Worm (Caenorhabditis elegans): ENCODE measurements around the gene W02G9.4.

Gene W02G9.4

ce11 chrV:2706379-2706778 lies 39.7 kb downstream of the W02G9.4 start:
- TF ChIP-seq hlh-6 (tag; optimal IDR thresholded peaks at IDR 0.05): no peak
- TF ChIP-seq hlh-15 (tag; optimal IDR thresholded peaks at IDR 0.05): no peak
- TF ChIP-seq sdc-2 (tag; optimal IDR thresholded peaks at IDR 0.05): no peak
- TF ChIP-seq rnt-1 (tag; optimal IDR thresholded peaks at IDR 0.05): no peak
- TF ChIP-seq tbx-2 (tag; optimal IDR thresholded peaks at IDR 0.05): no peak
- no peak for TF ChIP-seq ttx-3 (tag; optimal IDR thresholded peaks at IDR 0.05)
- no peak for TF ChIP-seq eyg-1 (tag; optimal IDR thresholded peaks at IDR 0.05)

DNA sequence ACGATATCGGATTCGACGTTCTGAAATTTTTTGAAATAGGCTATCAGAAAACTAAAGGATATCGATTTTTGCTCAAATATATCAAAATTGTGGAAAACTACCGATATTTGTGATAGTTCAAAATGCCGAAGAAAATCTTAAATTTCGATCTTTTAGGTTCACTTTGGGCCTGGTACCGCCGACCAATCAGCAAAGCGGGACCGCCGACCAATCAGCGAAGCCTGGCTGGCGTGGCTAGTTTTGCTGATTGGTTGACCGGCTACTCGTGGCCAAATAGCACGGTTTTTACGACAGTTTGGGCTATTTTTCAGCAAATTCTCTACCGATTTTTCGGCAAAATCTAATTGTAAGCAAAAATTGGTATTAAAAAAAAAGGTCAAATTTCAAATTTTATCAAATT lies 43.5 kb downstream of the W02G9.4 start:
- TF ChIP-seq odd-2 (tag; optimal IDR thresholded peaks at IDR 0.05): no peak
- no peak for TF ChIP-seq lin-11 (tag; optimal IDR thresholded peaks at IDR 0.05)
- TF ChIP-seq ceh-6 (GFP tag; optimal IDR thresholded peaks at IDR 0.05): no peak
- peak; percentile 54 for TF ChIP-seq nfya-1 (tag; optimal IDR thresholded peaks at IDR 0.05)
- no peak for TF ChIP-seq rnt-1 (tag; optimal IDR thresholded peaks at IDR 0.05)
- TF ChIP-seq tbx-7 (tag; optimal IDR thresholded peaks at IDR 0.05): no peak

ce11 chrV:2711429-2711828 lies 44.7 kb downstream of the W02G9.4 start, which contains the start of gene C24B9.3:
Gene C24B9.3, minus strand, starts transcription at chrV:2711599.
- TF ChIP-seq ama-1 (optimal IDR thresholded peaks at IDR 0.05) (no peak), elt-2 (tag; optimal IDR thresholded peaks at IDR 0.05) (peak; percentile 29), lin-11 (tag; optimal IDR thresholded peaks at IDR 0.05) (no peak), hlh-13 (GFP tag; optimal IDR thresholded peaks at IDR 0.05) (no peak)

- no peak for TF ChIP-seq npax-4 (tag; optimal IDR thresholded peaks at IDR 0.05)
- TF ChIP-seq mec-3 (tag; optimal IDR thresholded peaks at IDR 0.05; ENCODE audit: borderline replicate concordance): no peak
- TF ChIP-seq ceh-30 (tag; optimal IDR thresholded peaks at IDR 0.05): no peak
- no peak for TF ChIP-seq hlh-15 (tag; optimal IDR thresholded peaks at IDR 0.05)
Measured at ce11 chrV:2713532-2713931, 46.8 kb downstream of the W02G9.4 start, which contains the start of gene srt-28. Gene srt-28, minus strand, starts transcription at chrV:2713632.

DNA sequence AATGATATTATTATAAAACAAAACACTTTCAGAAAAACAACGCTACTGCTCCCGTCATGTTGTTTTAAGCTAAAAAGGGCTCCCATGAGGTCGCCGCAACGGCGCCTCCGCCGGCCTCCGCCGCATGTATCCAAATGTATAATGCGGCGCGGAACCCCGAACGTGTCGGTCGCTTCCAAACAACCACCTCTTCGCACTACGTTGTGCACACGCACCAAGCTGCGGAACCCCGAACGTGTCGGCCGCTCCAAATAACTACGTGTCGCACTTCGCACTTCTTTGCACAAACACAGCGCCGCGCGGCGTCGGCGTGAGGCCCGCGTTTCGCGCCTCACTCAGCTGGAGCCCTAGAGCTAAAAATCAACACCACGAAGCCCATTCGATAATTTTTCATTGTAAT lies 50.2 kb downstream of the W02G9.4 start:
- TF ChIP-seq syd-9 (tag; optimal IDR thresholded peaks at IDR 0.05): no peak
- TF ChIP-seq eyg-1 (tag; optimal IDR thresholded peaks at IDR 0.05): no peak
- no peak for TF ChIP-seq tbx-2 (tag; optimal IDR thresholded peaks at IDR 0.05)
- no peak for TF ChIP-seq hlh-30 (tag; optimal IDR thresholded peaks at IDR 0.05; ENCODE audit: insufficient read depth)
- no peak for TF ChIP-seq pag-3 (tag; optimal IDR thresholded peaks at IDR 0.05; ENCODE audit: borderline replicate concordance)
- no peak for TF ChIP-seq che-1 (tag; optimal IDR thresholded peaks at IDR 0.05)

DNA sequence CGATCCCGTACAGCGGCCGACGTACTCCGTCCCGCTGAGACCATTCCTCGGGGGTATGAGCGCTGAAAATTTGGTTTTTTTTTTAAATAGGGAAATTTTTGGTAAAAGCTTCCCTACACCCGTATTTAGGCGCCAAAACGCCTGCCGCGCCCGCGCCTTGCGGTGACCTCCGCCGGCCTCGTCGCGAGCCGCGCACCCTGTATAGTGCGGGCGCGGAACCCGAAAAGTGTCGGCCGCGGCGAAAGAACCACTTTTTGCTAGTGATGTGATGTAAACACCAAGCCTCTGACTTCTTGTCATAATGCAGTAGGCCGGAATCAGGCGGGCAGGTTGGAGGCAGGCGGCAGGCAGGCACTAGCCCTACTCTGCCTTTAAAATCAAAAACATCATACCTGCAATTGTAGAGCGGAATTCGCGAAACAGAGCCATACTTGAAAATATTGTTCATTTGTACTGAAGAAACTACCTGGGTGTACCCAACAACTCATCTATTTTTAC lies 52.0 kb downstream of the W02G9.4 start, which contains the start of gene srt-29:
Gene srt-29 (minus strand): TSS at position 448 of the 498 bp plus-strand sequence.
- TF ChIP-seq C08G9.2 (tag; optimal IDR thresholded peaks at IDR 0.05): peak; percentile 7
- TF ChIP-seq odd-2 (tag; optimal IDR thresholded peaks at IDR 0.05): no peak
